Worm (Caenorhabditis elegans): ENCODE measurements around the gene C36C9.4.

- no peak for TF ChIP-seq unc-62 (GFP tag; optimal IDR thresholded peaks at IDR 0.05)
- no peak for TF ChIP-seq nhr-12 (tag; optimal IDR thresholded peaks at IDR 0.05)
- no peak for TF ChIP-seq ztf-11 (tag; optimal IDR thresholded peaks at IDR 0.05)
- no peak for TF ChIP-seq elt-1 (tag; optimal IDR thresholded peaks at IDR 0.05; ENCODE audit: borderline replicate concordance, insufficient read depth)
- no peak for TF ChIP-seq cnd-1 (tag; optimal IDR thresholded peaks at IDR 0.05)
- TF ChIP-seq ces-1 (GFP tag; optimal IDR thresholded peaks at IDR 0.05), result no peak
Observed at ce11 chrX:1720359-1720758, 23.6 kb upstream of the C36C9.4 start, which contains the start of gene F07G6.8.

All from whole organism, mixed stage, embryonic.